Worm (Caenorhabditis elegans) whole organism, late embryonic: ENCODE data around the gene nhr-275.

Experiments
- C08G9.2 ChIP-seq: sonication (generic microtip); optimal IDR thresholded peaks from 2 replicates; lab custom pipeline; 2016; ENCODE audit warnings: mild to moderate bottlenecking, missing genetic modification characterization, moderate library complexity, missing compliant biosample characterization
- Y22D7AL.16 ChIP-seq: sonication (generic microtip); optimal IDR thresholded peaks from 2 replicates; lab custom pipeline; 2016; ENCODE audit warnings: missing genetic modification characterization, missing compliant biosample characterization
- ceh-18 ChIP-seq: sonication (generic microtip); optimal IDR thresholded peaks from 2 replicates; lab custom pipeline; 2016; ENCODE audit warnings: missing genetic modification characterization, missing compliant biosample characterization
- ceh-19 ChIP-seq: fragments of 200-800 bp; sonication (Bioruptor generic); optimal IDR thresholded peaks from 2 replicates; lab custom pipeline; 2018; ENCODE audit warnings: mild to moderate bottlenecking, missing genetic modification characterization, missing compliant biosample characterization
- ceh-2 ChIP-seq: sonication (generic microtip); optimal IDR thresholded peaks from 2 replicates; lab custom pipeline; 2016; ENCODE audit warnings: missing genotype, missing genetic modification characterization, missing compliant biosample characterization
- ceh-22 ChIP-seq: sonication (generic microtip); optimal IDR thresholded peaks from 2 replicates; lab custom pipeline; 2017; ENCODE audit warnings: missing biosample characterization, missing genetic modification characterization
- ceh-24 ChIP-seq: sonication (generic microtip); optimal IDR thresholded peaks from 2 replicates; lab custom pipeline; 2016; ENCODE audit warnings: mild to moderate bottlenecking, missing genetic modification characterization, missing compliant biosample characterization
- ceh-30 ChIP-seq: fragments of 150-350 bp; optimal IDR thresholded peaks from 2 replicates; lab custom pipeline; 2014; ENCODE audit warnings: missing biosample characterization, missing genetic modification characterization
- ceh-34 ChIP-seq: sonication (generic microtip); optimal IDR thresholded peaks from 2 replicates; lab custom pipeline; 2016; ENCODE audit warnings: mild to moderate bottlenecking, missing genetic modification characterization, missing compliant biosample characterization
- ceh-45 ChIP-seq: fragments of 200-800 bp; sonication (Bioruptor generic); IDR thresholded peaks from 2 replicates; pipeline ENCODE4 v1.3.6; 2022; ENCODE audit warnings: missing genetic modification reagents, missing genetic modification characterization, missing compliant biosample characterization
- ceh-48 ChIP-seq: sonication (generic microtip); optimal IDR thresholded peaks from 2 replicates; lab custom pipeline; 2016; ENCODE audit warnings: missing genetic modification characterization, inconsistent platforms, missing compliant biosample characterization
- ceh-6 ChIP-seq: fragments of 200-800 bp; sonication (Bioruptor generic); optimal IDR thresholded peaks from 2 replicates; lab custom pipeline; 2018; ENCODE audit warnings: mild to moderate bottlenecking, missing genetic modification characterization, missing compliant biosample characterization
- dmd-4 ChIP-seq: sonication (generic microtip); optimal IDR thresholded peaks from 2 replicates; lab custom pipeline; 2016; ENCODE audit warnings: borderline replicate concordance, missing genetic modification characterization, missing compliant biosample characterization
- elt-2 ChIP-seq: sonication (generic microtip); optimal IDR thresholded peaks from 2 replicates; lab custom pipeline; 2016; ENCODE audit warnings: missing genetic modification reagents, missing genetic modification characterization, missing compliant biosample characterization
- ets-4 ChIP-seq: sonication (generic microtip); optimal IDR thresholded peaks from 2 replicates; lab custom pipeline; 2016; ENCODE audit warnings: missing genetic modification characterization, missing compliant biosample characterization
- fax-1 ChIP-seq: sonication (generic microtip); optimal IDR thresholded peaks from 2 replicates; lab custom pipeline; 2016; ENCODE audit warnings: missing genotype, missing genetic modification characterization, missing compliant biosample characterization
- fkh-10 ChIP-seq: fragments of 150-350 bp; optimal IDR thresholded peaks from 2 replicates; lab custom pipeline; 2014; ENCODE audit warnings: missing biosample characterization, missing genetic modification reagents, missing genetic modification characterization
- fkh-6 ChIP-seq: sonication (generic microtip); optimal IDR thresholded peaks from 2 replicates; lab custom pipeline; 2016; ENCODE audit warnings: missing genetic modification characterization, missing compliant biosample characterization
- gmeb-2 ChIP-seq: sonication (generic microtip); optimal IDR thresholded peaks from 2 replicates; lab custom pipeline; 2016; ENCODE audit warnings: missing genetic modification characterization, inconsistent platforms, missing compliant biosample characterization
- hlh-30 ChIP-seq: sonication (generic microtip); optimal IDR thresholded peaks from 2 replicates; lab custom pipeline; 2017; ENCODE audit warnings: antibody characterized with exemption, missing genetic modification characterization, missing compliant biosample characterization; ENCODE audit not compliant: insufficient read depth
- hlh-6 ChIP-seq: sonication (generic microtip); optimal IDR thresholded peaks from 2 replicates; lab custom pipeline; 2016; ENCODE audit warnings: missing genotype, missing genetic modification characterization, missing compliant biosample characterization
- hlh-8 ChIP-seq: sonication (generic microtip); optimal IDR thresholded peaks from 2 replicates; lab custom pipeline; 2016; ENCODE audit warnings: missing genotype, missing genetic modification characterization, missing compliant biosample characterization
- lim-6 ChIP-seq: sonication (generic microtip); optimal IDR thresholded peaks from 2 replicates; lab custom pipeline; 2016; ENCODE audit warnings: missing genetic modification characterization, missing compliant biosample characterization
- madf-2 ChIP-seq: sonication (generic microtip); optimal IDR thresholded peaks from 2 replicates; lab custom pipeline; 2017; ENCODE audit warnings: missing genetic modification characterization, missing compliant biosample characterization
- nfya-1 ChIP-seq: sonication (generic microtip); optimal IDR thresholded peaks from 2 replicates; lab custom pipeline; 2017; ENCODE audit warnings: missing genetic modification characterization, mild to moderate bottlenecking, missing compliant biosample characterization, antibody characterized with exemption, moderate library complexity
- nhr-232 ChIP-seq: sonication (generic microtip); optimal IDR thresholded peaks from 2 replicates; lab custom pipeline; 2016; ENCODE audit warnings: missing genetic modification characterization, missing compliant biosample characterization
- odd-2 ChIP-seq: sonication (generic microtip); optimal IDR thresholded peaks from 2 replicates; lab custom pipeline; 2017; ENCODE audit warnings: antibody characterized with exemption, mild to moderate bottlenecking, missing genetic modification characterization, missing compliant biosample characterization
- pax-1 ChIP-seq: fragments of 150-350 bp; optimal IDR thresholded peaks from 2 replicates; lab custom pipeline; 2014; ENCODE audit warnings: missing biosample characterization, missing genetic modification characterization
- pha-2 ChIP-seq: sonication (generic microtip); optimal IDR thresholded peaks from 2 replicates; lab custom pipeline; 2017; ENCODE audit warnings: mild to moderate bottlenecking, missing genetic modification characterization, missing compliant biosample characterization
- ref-2 ChIP-seq: sonication (generic microtip); optimal IDR thresholded peaks from 2 replicates; lab custom pipeline; 2016; ENCODE audit warnings: missing genetic modification characterization, missing compliant biosample characterization
- sdc-2 ChIP-seq: sonication (generic microtip); optimal IDR thresholded peaks from 2 replicates; lab custom pipeline; 2016; ENCODE audit warnings: missing genotype, missing genetic modification characterization, missing compliant biosample characterization
- sox-2 ChIP-seq: fragments of 200-800 bp; sonication (Bioruptor generic); IDR thresholded peaks from 2 replicates; pipeline ENCODE4 v1.3.6; 2022; ENCODE audit warnings: missing genetic modification reagents, missing genetic modification characterization, missing compliant biosample characterization
- sox-4 ChIP-seq: sonication (generic microtip); optimal IDR thresholded peaks from 2 replicates; lab custom pipeline; 2017; ENCODE audit warnings: mild to moderate bottlenecking, missing genetic modification characterization, inconsistent platforms, missing compliant biosample characterization
- syd-9 ChIP-seq: sonication (generic microtip); optimal IDR thresholded peaks from 2 replicates; lab custom pipeline; 2016; ENCODE audit warnings: mild to moderate bottlenecking, missing genetic modification characterization, moderate library complexity, missing compliant biosample characterization
- tbx-2 ChIP-seq: sonication (generic microtip); optimal IDR thresholded peaks from 2 replicates; lab custom pipeline; 2016; ENCODE audit warnings: missing genetic modification characterization, missing compliant biosample characterization
- unc-3 ChIP-seq, 2 experiments: fragments of 200-800 bp in 1 of 2; sonication (Bioruptor generic) in 1 of 2; sonication (generic microtip) in 1 of 2; conservative IDR thresholded peaks in 1 of 2; optimal IDR thresholded peaks in 1 of 2; 2 replicates each; pipeline versions ENCODE4 v1.3.6 to Lab custom; 2016 to 2022; ENCODE audit warnings: missing compliant biosample characterization in 2 of 2, missing genetic modification characterization in 2 of 2, missing genetic modification reagents in 1 of 2
- unc-42 ChIP-seq: sonication (generic microtip); optimal IDR thresholded peaks from 2 replicates; lab custom pipeline; 2016; ENCODE audit warnings: missing genotype, missing genetic modification characterization, missing compliant biosample characterization
- unc-55 ChIP-seq: sonication (generic microtip); optimal IDR thresholded peaks from 2 replicates; lab custom pipeline; 2017; ENCODE audit warnings: missing biosample characterization, missing genetic modification reagents, missing genetic modification characterization
- zip-5 ChIP-seq: sonication (generic microtip); optimal IDR thresholded peaks from 2 replicates; lab custom pipeline; 2016; ENCODE audit warnings: missing genetic modification characterization, missing compliant biosample characterization
- ztf-16 ChIP-seq: sonication (generic microtip); optimal IDR thresholded peaks from 2 replicates; lab custom pipeline; 2017; ENCODE audit warnings: missing genetic modification characterization, missing compliant biosample characterization

The nhr-275 gene

DNA sequence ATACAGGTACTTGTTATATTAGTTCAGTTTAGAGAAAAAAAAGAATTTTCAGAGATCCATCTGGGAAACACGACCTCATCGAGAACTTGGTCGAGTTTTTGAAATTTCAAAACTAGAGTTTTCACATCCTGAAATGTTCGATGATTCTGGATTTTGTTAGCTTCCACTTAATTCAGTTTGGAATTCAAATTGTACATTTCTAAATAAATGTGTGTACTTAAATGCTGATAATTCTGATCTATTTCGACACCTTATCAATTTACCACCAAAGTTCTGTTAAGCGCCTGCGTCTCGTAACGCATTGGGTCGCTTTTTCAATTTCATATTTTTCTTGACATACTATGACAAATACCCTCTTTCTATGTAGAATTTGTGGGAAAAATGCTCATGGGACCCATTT lies 27.7 kb upstream of the nhr-275 start, which contains the start of gene nhr-226:
nhr-226 (plus strand) TSS at position 301 of the 400 bp plus-strand sequence.
- TF ChIP-seq ceh-30 (tag; lab: Kevin White, UChicago) = no peak
- TF ChIP-seq zip-5 (tag; lab: Kevin White, UChicago) = no peak
- TF ChIP-seq syd-9 (tag; lab: Kevin White, UChicago) = no peak
- TF ChIP-seq Y22D7AL.16 (tag; lab: Kevin White, UChicago) = no peak
- TF ChIP-seq nhr-232 = no peak
- no peak for TF ChIP-seq elt-2 (tag; lab: Kevin White, UChicago)
- TF ChIP-seq sox-4 (tag; lab: Kevin White, UChicago) = no peak
- TF ChIP-seq tbx-2 (tag; lab: Kevin White, UChicago) = no peak
- TF ChIP-seq ceh-22 (tag; lab: Kevin White, UChicago) = no peak
- no peak for TF ChIP-seq pax-1 (tag; lab: Kevin White, UChicago)
- no peak for TF ChIP-seq gmeb-2 (tag; lab: Kevin White, UChicago)
- TF ChIP-seq ref-2 (tag; lab: Kevin White, UChicago) = no peak
- TF ChIP-seq ceh-19 (GFP tag; lab: Kevin White, UChicago) = no peak
- no peak for TF ChIP-seq fkh-6
- TF ChIP-seq fkh-10 (GFP tag; lab: Kevin White, UChicago) = no peak
- no peak for TF ChIP-seq hlh-6 (tag; lab: Kevin White, UChicago)
- no peak for TF ChIP-seq ceh-18 (tag; lab: Kevin White, UChicago)
- TF ChIP-seq ceh-24 (tag; lab: Kevin White, UChicago) = no peak
- TF ChIP-seq ceh-45 (GFP tag; lab: Robert Waterston, UW) = no peak
- TF ChIP-seq, all 69 proteins: peak for 0

DNA sequence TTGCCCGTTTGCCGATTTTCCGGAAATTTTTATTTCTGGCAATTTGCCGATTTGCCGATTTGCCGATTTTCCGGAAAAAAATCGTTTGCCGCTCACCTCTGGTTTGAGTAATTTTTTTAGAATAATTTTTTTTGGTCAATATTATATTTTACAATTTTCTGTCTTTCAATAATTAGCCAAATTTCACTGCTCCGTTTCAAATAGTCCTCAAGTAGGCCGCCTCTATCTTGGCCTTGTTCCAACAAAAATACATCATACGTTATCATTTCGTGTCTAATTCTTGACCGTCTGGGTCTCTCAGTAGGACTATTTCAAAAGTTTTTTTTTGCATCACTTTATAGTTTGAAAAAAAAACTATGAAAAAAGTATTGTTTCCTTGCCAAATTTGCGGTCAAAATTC lies 25.4 kb upstream of the nhr-275 start, which contains the start of gene nhr-115:
nhr-115 (plus strand) TSS at position 301 of the 400 bp plus-strand sequence.
- TF ChIP-seq madf-2 (tag; lab: Kevin White, UChicago) (no peak), ceh-19 (GFP tag; lab: Kevin White, UChicago) (no peak), ceh-2 (no peak), ets-4 (tag; lab: Kevin White, UChicago) (no peak), pax-1 (tag; lab: Kevin White, UChicago) (no peak), C08G9.2 (tag; lab: Kevin White, UChicago) (no peak), ceh-30 (tag; lab: Kevin White, UChicago) (no peak), elt-2 (tag; lab: Kevin White, UChicago) (no peak), nfya-1 (tag; lab: Kevin White, UChicago) (no peak), pha-2 (tag; lab: Kevin White, UChicago) (no peak), sox-2 (GFP tag; lab: Robert Waterston, UW) (no peak), hlh-8 (tag; lab: Kevin White, UChicago) (no peak), fax-1 (tag; lab: Kevin White, UChicago) (no peak)

DNA sequence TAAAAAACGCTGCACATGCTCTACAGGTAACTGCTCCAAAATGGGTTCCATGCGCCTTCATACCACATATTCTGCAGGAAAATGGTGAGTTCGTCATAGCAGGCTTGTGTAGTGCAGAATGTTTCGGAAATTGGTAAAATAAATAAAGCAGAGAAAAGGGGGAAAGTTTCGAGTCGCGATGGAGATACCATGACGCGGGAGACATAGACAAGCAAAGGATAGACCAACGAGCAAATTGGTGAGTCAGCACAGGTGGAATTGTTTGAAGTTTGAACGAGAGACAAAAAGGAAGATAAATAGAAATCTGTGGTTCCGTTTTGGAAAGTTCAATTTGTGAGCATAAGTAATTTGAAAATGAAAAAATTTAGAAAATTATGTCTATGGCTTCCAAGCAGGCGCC lies 23.5 kb upstream of the nhr-275 start, which contains the start of gene nhr-225:
nhr-225 (minus strand) TSS at position 146 of the 400 bp plus-strand sequence.
- TF ChIP-seq sox-4 (tag; lab: Kevin White, UChicago) (no peak), ceh-34 (tag; lab: Kevin White, UChicago) (no peak), dmd-4 (tag; lab: Kevin White, UChicago) (no peak), fkh-6 (no peak), ceh-19 (GFP tag; lab: Kevin White, UChicago) (no peak), unc-42 (tag; lab: Kevin White, UChicago) (no peak), C08G9.2 (tag; lab: Kevin White, UChicago) (no peak), ztf-16 (tag; lab: Kevin White, UChicago) (no peak), ceh-6 (GFP tag; lab: Kevin White, UChicago) (no peak), lim-6 (tag; lab: Kevin White, UChicago) (no peak), hlh-30 (tag; lab: Kevin White, UChicago) (no peak), ceh-48 (tag; lab: Kevin White, UChicago) (no peak), odd-2 (tag; lab: Kevin White, UChicago) (no peak), nhr-232 (no peak), unc-55 (GFP tag; lab: Kevin White, UChicago) (no peak), sox-2 (GFP tag; lab: Robert Waterston, UW) (no peak), unc-3 (GFP tag; conservative IDR thresholded peaks at IDR 0.05; lab: Robert Waterston, UW) (no peak), unc-3 (tag; optimal IDR thresholded peaks at IDR 0.05; lab: Kevin White, UChicago) (no peak), tbx-2 (tag; lab: Kevin White, UChicago) (no peak), sdc-2 (tag; lab: Kevin White, UChicago) (no peak), ceh-45 (GFP tag; lab: Robert Waterston, UW) (no peak)
